Worm (Caenorhabditis elegans): ENCODE measurements around the gene glb-9.

- TF ChIP-seq ama-1 (optimal IDR thresholded peaks at IDR 0.05), result no peak
- no peak for TF ChIP-seq flt-1 (GFP tag; IDR thresholded peaks at IDR 0.05)
- TF ChIP-seq F13C5.2 (tag; optimal IDR thresholded peaks at IDR 0.05), result no peak
- TF ChIP-seq hmbx-1 (tag; optimal IDR thresholded peaks at IDR 0.05), result no peak
- no peak for TF ChIP-seq tra-4 (tag; optimal IDR thresholded peaks at IDR 0.05)
- no peak for TF ChIP-seq pes-1 (GFP tag; IDR thresholded peaks at IDR 0.05)
- no peak for TF ChIP-seq hnd-1 (tag; optimal IDR thresholded peaks at IDR 0.05)
- no peak for TF ChIP-seq hmg-4 (GFP tag; optimal IDR thresholded peaks at IDR 0.05)
- TF ChIP-seq tbx-37 (GFP tag; conservative IDR thresholded peaks at IDR 0.05), result no peak
Measured at ce11 chrII:7547269-7547668, 28.1 kb upstream of the glb-9 start.

Measured in whole organism, early embryonic.